Fruit fly (Drosophila melanogaster) whole organism, embryonic: ENCODE results near the gene Cand1.
A peak's percentile ranks its signal among the peaks of the same experiment; 100 is the strongest.

Experiments used
- Bgb ChIP-seq: fragments of 200-800 bp; sonication (Bioruptor generic); IDR thresholded peaks from 2 replicates; pipeline ENCODE4 v1.3.6; 2022; ENCODE audit warnings: missing biosample characterization, missing genetic modification characterization; ENCODE audit not compliant: partially characterized antibody
- CG10267 ChIP-seq: fragments of 200-800 bp; sonication (Bioruptor generic); optimal IDR thresholded peaks from 2 replicates; lab custom pipeline; 2018; ENCODE audit warnings: missing biosample characterization, mild to moderate bottlenecking, missing genetic modification characterization, moderate library complexity
- CG11560 ChIP-seq: fragments of 200-800 bp; sonication (Bioruptor generic); IDR thresholded peaks from 3 replicates; pipeline ENCODE4 v1.3.6; 2022; ENCODE audit warnings: missing biosample characterization, missing genetic modification characterization
- CG11723 ChIP-seq: fragments of 200-800 bp; sonication (Bioruptor generic); optimal IDR thresholded peaks from 2 replicates; lab custom pipeline; 2017; ENCODE audit warnings: missing biosample characterization, mild to moderate bottlenecking, missing genetic modification characterization
- CG12659 ChIP-seq: fragments of 200-800 bp; sonication (Bioruptor generic); optimal IDR thresholded peaks from 3 replicates; lab custom pipeline; 2017; ENCODE audit warnings: mild to moderate bottlenecking, missing biosample characterization, missing genetic modification reagents, missing genetic modification characterization
- CG14710 ChIP-seq: fragments of 200-800 bp; sonication (Bioruptor generic); optimal IDR thresholded peaks from 3 replicates; lab custom pipeline; 2019; ENCODE audit warnings: missing biosample characterization, mild to moderate bottlenecking, missing genetic modification characterization, moderate library complexity
- CG15269 ChIP-seq: fragments of 200-800 bp; sonication (Bioruptor generic); optimal IDR thresholded peaks from 2 replicates; lab custom pipeline; 2018; ENCODE audit warnings: missing biosample characterization, mild to moderate bottlenecking, missing genetic modification characterization, moderate library complexity
- CG15696 ChIP-seq: fragments of 200-800 bp; sonication (Bioruptor generic); optimal IDR thresholded peaks from 2 replicates; lab custom pipeline; 2019; ENCODE audit warnings: missing biosample characterization, mild to moderate bottlenecking, missing genetic modification characterization, moderate library complexity
- CG1603 ChIP-seq: fragments of 200-800 bp; sonication (Bioruptor generic); optimal IDR thresholded peaks from 2 replicates; lab custom pipeline; 2019; ENCODE audit warnings: missing biosample characterization, mild to moderate bottlenecking, missing genetic modification characterization, moderate library complexity
- CG16813 ChIP-seq: fragments of 200-800 bp; sonication (Bioruptor generic); IDR thresholded peaks from 3 replicates; pipeline ENCODE4 v1.3.6; 2022; ENCODE audit warnings: missing biosample characterization, missing genetic modification characterization; ENCODE audit not compliant: partially characterized antibody
- CG17802 ChIP-seq: fragments of 200-800 bp; sonication (Bioruptor generic); optimal IDR thresholded peaks from 2 replicates; lab custom pipeline; 2018; ENCODE audit warnings: missing biosample characterization, mild to moderate bottlenecking, missing genetic modification characterization, moderate library complexity
- CG18011 ChIP-seq: fragments of 200-800 bp; sonication (Bioruptor generic); optimal IDR thresholded peaks from 2 replicates; lab custom pipeline; 2017; ENCODE audit warnings: missing biosample characterization, missing genetic modification characterization, mild to moderate bottlenecking, moderate library complexity, missing genotype
- CG2712 ChIP-seq: fragments of 200-800 bp; optimal IDR thresholded peaks from 3 replicates; lab custom pipeline; 2019; ENCODE audit warnings: missing biosample characterization, mild to moderate bottlenecking, missing genetic modification characterization, moderate library complexity
- CG3163 ChIP-seq: fragments of 200-800 bp; sonication (Bioruptor generic); optimal IDR thresholded peaks from 3 replicates; lab custom pipeline; 2016; ENCODE audit warnings: missing biosample characterization, missing genetic modification characterization
- CG3847 ChIP-seq: fragments of 200-800 bp; sonication (Bioruptor generic); IDR thresholded peaks from 2 replicates; pipeline ENCODE4 v1.3.6; 2022; ENCODE audit warnings: missing biosample characterization, missing genetic modification characterization
- CG43689 ChIP-seq: fragments of 200-800 bp; sonication (Bioruptor generic); IDR thresholded peaks from 2 replicates; pipeline ENCODE4 v1.3.6; 2022; ENCODE audit warnings: missing biosample characterization, missing genetic modification characterization
- CG4820 ChIP-seq: fragments of 200-800 bp; sonication (Bioruptor generic); optimal IDR thresholded peaks from 3 replicates; lab custom pipeline; 2016; ENCODE audit warnings: missing biosample characterization, missing genetic modification characterization
- CG5953 ChIP-seq: fragments of 200-800 bp; sonication (Bioruptor generic); IDR thresholded peaks from 2 replicates; pipeline ENCODE4 v1.3.6; 2022; ENCODE audit warnings: missing biosample characterization, missing genetic modification characterization
- Doc3 ChIP-seq: fragments of 200-800 bp; sonication (Bioruptor generic); IDR thresholded peaks from 3 replicates; pipeline ENCODE4 v1.3.6; 2022; ENCODE audit warnings: missing biosample characterization, missing genetic modification characterization; ENCODE audit not compliant: partially characterized antibody
- HmgZ ChIP-seq: fragments of 200-800 bp; sonication (Bioruptor generic); optimal IDR thresholded peaks from 2 replicates; lab custom pipeline; 2018; ENCODE audit warnings: missing biosample characterization, mild to moderate bottlenecking, missing genetic modification characterization
- MESR4 ChIP-seq: fragments of 200-800 bp; sonication (Bioruptor generic); optimal IDR thresholded peaks from 2 replicates; lab custom pipeline; 2018; ENCODE audit warnings: missing biosample characterization, mild to moderate bottlenecking, missing genetic modification characterization, moderate library complexity
- NC2α ChIP-seq: fragments of 200-800 bp; sonication (Bioruptor generic); optimal IDR thresholded peaks from 2 replicates; lab custom pipeline; 2016; ENCODE audit warnings: missing biosample characterization, missing genetic modification characterization
- Optix ChIP-seq: fragments of 200-800 bp; sonication (Bioruptor generic); IDR thresholded peaks from 3 replicates; pipeline ENCODE4 v1.3.6; 2022; ENCODE audit warnings: missing biosample characterization, missing genetic modification characterization
- PHDP ChIP-seq: fragments of 200-800 bp; sonication (Bioruptor generic); optimal IDR thresholded peaks from 3 replicates; lab custom pipeline; 2018; ENCODE audit warnings: missing biosample characterization, mild to moderate bottlenecking, missing genetic modification characterization, moderate library complexity
- Scr ChIP-seq: fragments of 200-800 bp; sonication (Bioruptor generic); IDR thresholded peaks from 2 replicates; pipeline ENCODE4 v1.3.6; 2022; ENCODE audit warnings: missing biosample characterization, missing genetic modification characterization; ENCODE audit not compliant: partially characterized antibody
- Sry-β ChIP-seq: fragments of 200-800 bp; sonication (Bioruptor generic); optimal IDR thresholded peaks from 2 replicates; lab custom pipeline; 2018; ENCODE audit warnings: missing biosample characterization, mild to moderate bottlenecking, missing genetic modification characterization, moderate library complexity
- Sry-δ ChIP-seq: fragments of 200-800 bp; sonication (Bioruptor generic); optimal IDR thresholded peaks from 2 replicates; lab custom pipeline; 2016; ENCODE audit warnings: missing biosample characterization, missing genetic modification characterization
- bbx ChIP-seq: fragments of 200-800 bp; sonication (Bioruptor generic); IDR thresholded peaks from 2 replicates; pipeline ENCODE4 v1.3.6; 2022; ENCODE audit warnings: missing biosample characterization, missing genetic modification characterization; ENCODE audit not compliant: partially characterized antibody
- bcd ChIP-seq: fragments of 200-800 bp; sonication (Bioruptor generic); optimal IDR thresholded peaks from 2 replicates; lab custom pipeline; 2017; ENCODE audit warnings: missing biosample characterization, mild to moderate bottlenecking, missing genetic modification characterization
- eve ChIP-seq, 2 experiments: fragments of >200 bp; optimal IDR thresholded peaks; 2 replicates each; lab custom pipeline; 2017; ENCODE audit warnings: missing biosample characterization in 2 of 2, missing genetic modification characterization in 2 of 2
- grn ChIP-seq: fragments of 200-800 bp; sonication (Bioruptor generic); optimal IDR thresholded peaks from 3 replicates; lab custom pipeline; 2017; ENCODE audit warnings: missing biosample characterization, missing genetic modification characterization
- gsb ChIP-seq: fragments of 200-800 bp; sonication (Bioruptor generic); IDR thresholded peaks from 2 replicates; pipeline ENCODE4 v1.3.6; 2022; ENCODE audit warnings: missing biosample characterization, missing genetic modification characterization
- hb ChIP-seq: fragments of 200-800 bp; sonication (Bioruptor generic); IDR thresholded peaks from 3 replicates; pipeline ENCODE4 v1.3.6; 2022; ENCODE audit warnings: missing biosample characterization, missing genetic modification characterization; ENCODE audit not compliant: partially characterized antibody
- insv ChIP-seq, 2 experiments: fragments of 200-800 bp; sonication (Bioruptor generic); optimal IDR thresholded peaks; 3 replicates each; lab custom pipeline; 2016 to 2018; ENCODE audit warnings: missing biosample characterization in 2 of 2, missing genetic modification characterization in 2 of 2
- maf-S ChIP-seq: fragments of 200-800 bp; sonication (Bioruptor generic); optimal IDR thresholded peaks from 2 replicates; lab custom pipeline; 2016; ENCODE audit warnings: missing biosample characterization, missing genetic modification characterization
- mam ChIP-seq: fragments of 200-800 bp; sonication (Bioruptor generic); optimal IDR thresholded peaks from 3 replicates; lab custom pipeline; 2016; ENCODE audit warnings: missing biosample characterization, missing genetic modification characterization
- nerfin-1 ChIP-seq: fragments of 200-800 bp; sonication (Bioruptor generic); optimal IDR thresholded peaks from 3 replicates; lab custom pipeline; 2019; ENCODE audit warnings: missing biosample characterization, mild to moderate bottlenecking, missing genetic modification characterization, moderate library complexity
- pzg ChIP-seq: fragments of 200-800 bp; sonication (Bioruptor generic); optimal IDR thresholded peaks from 3 replicates; lab custom pipeline; 2018; ENCODE audit warnings: missing biosample characterization, mild to moderate bottlenecking, missing genetic modification characterization, moderate library complexity
- salm ChIP-seq: fragments of 200-800 bp; sonication (Bioruptor generic); optimal IDR thresholded peaks from 2 replicates; lab custom pipeline; 2018; ENCODE audit warnings: missing biosample characterization, mild to moderate bottlenecking, missing genetic modification characterization
- schlank ChIP-seq: fragments of 200-800 bp; sonication (Bioruptor generic); optimal IDR thresholded peaks from 2 replicates; lab custom pipeline; 2018; ENCODE audit warnings: missing biosample characterization, mild to moderate bottlenecking, missing genetic modification characterization
- sens ChIP-seq: fragments of 200-800 bp; sonication (Bioruptor generic); peaks from one replicate; lab custom pipeline; 2016; ENCODE audit warnings: missing biosample characterization, missing genetic modification characterization
- sna ChIP-seq: fragments of 200-800 bp; sonication (Bioruptor generic); IDR thresholded peaks from 2 replicates; pipeline ENCODE4 v1.3.6; 2022; ENCODE audit warnings: missing biosample characterization, missing genetic modification characterization; ENCODE audit not compliant: partially characterized antibody
- tap ChIP-seq: fragments of 200-800 bp; optimal IDR thresholded peaks from 3 replicates; lab custom pipeline; 2019; ENCODE audit warnings: missing biosample characterization, mild to moderate bottlenecking, missing genetic modification characterization, moderate library complexity
- unc-4 ChIP-seq: fragments of 200-800 bp; sonication (Bioruptor generic); IDR thresholded peaks from 2 replicates; pipeline ENCODE4 v1.3.6; 2022; ENCODE audit warnings: missing biosample characterization, missing genetic modification characterization; ENCODE audit not compliant: partially characterized antibody
- vvl ChIP-seq: fragments of 200-800 bp; sonication (Bioruptor generic); IDR thresholded peaks from 2 replicates; pipeline ENCODE4 v1.3.6; 2022; ENCODE audit warnings: missing biosample characterization, missing genetic modification characterization

Gene Cand1

DNA sequence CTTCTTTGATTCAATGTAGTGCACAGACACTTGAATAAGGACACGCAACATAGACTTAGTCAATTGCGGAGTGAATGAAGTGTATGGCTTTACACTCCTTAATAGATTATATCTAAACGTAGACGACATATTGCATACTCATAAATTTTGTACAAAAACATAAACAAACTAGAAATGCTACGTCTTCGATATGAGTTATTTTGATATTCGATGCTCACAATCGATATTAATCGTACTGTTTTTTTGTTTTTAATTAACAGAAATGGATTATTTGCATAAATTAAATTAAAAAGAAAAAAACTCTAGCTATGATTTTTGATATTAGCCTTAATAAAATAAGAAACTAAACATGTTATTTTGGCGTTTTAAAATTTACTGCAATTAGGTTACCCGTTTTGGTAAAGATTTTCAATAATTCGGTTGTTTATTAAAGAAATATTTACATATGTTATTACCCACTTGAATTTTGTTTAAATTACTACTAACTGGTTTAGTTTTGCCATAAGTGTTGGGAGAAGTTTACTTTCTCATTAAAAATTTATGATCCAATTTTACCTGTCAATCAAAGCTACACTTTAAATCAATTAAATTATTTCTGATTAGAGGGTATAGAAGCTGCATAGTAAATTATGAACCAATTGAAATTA is 42.6 kb upstream of the Cand1 start, which contains the start of the genes CG17768, LSm-4 and Ir31a (continued):
- TF ChIP-seq Sry-β (GFP tag; lab: Kevin White, UChicago) (no peak), tap (tag; lab: Kevin White, UChicago) (no peak), CG16813 (GFP tag; lab: Robert Waterston, UW) (peak; percentile 72), grn (GFP tag; lab: Kevin White, UChicago) (no peak), CG12659 (GFP tag; lab: Kevin White, UChicago) (peak; percentile 25), CG3163 (GFP tag; lab: Kevin White, UChicago) (no peak), CG11560 (tag; lab: Robert Waterston, UW) (no peak), maf-S (no peak), MESR4 (GFP tag; lab: Kevin White, UChicago) (peak; percentile 42), Scr (GFP tag; lab: Robert Waterston, UW) (peak; percentile 87), hb (GFP tag; lab: Robert Waterston, UW) (peak; percentile 68), schlank (tag; lab: Kevin White, UChicago) (no peak)
- TF ChIP-seq, all 482 proteins: peak for 46

DNA sequence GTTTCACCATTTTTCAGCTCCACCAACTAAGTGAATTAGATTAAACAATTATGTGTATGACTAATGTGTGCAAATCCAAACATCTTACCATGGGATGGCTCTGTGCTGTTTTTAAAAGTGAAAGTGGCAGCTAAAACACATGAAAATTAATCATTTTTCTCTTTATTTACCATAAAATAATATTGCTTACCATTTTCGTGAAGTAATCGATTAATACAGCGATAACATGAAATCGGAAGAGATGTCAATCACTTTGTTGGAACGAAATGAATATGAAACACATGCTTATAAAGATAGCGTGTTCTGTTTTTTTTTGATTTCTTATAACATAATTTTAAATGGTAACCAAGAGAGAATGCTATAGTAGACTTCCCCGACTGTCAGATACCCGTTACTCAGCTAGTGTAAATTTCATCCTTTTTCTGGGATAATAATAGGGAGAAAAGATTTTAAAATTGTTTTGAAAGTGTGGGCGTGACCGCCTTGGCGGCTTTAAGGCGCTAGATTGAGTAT is 41.4 kb upstream of the Cand1 start:
- TF ChIP-seq MESR4 (GFP tag; lab: Kevin White, UChicago): peak; percentile 54
- TF ChIP-seq salm (tag; lab: Kevin White, UChicago): no peak
- no peak for TF ChIP-seq CG3847 (GFP tag; lab: Robert Waterston, UW)
- TF ChIP-seq CG5953 (GFP tag; lab: Robert Waterston, UW): no peak
- TF ChIP-seq gsb (GFP tag; lab: Robert Waterston, UW): no peak
- peak; percentile 56; the same call in 1 of the 2 replicates for TF ChIP-seq unc-4 (GFP tag; lab: Robert Waterston, UW)
- peak; percentile 33 for TF ChIP-seq pzg (GFP tag; lab: Kevin White, UChicago)
- TF ChIP-seq Optix (GFP tag; lab: Robert Waterston, UW): no peak
- peak; percentile 16 for TF ChIP-seq CG2712 (tag; lab: Kevin White, UChicago)
- 0 out of 3 replicates have a peak, but pooled peaks have one; percentile 38 for TF ChIP-seq Doc3 (GFP tag; lab: Robert Waterston, UW)
- no peak for TF ChIP-seq CG15269 (tag; lab: Kevin White, UChicago)
- TF ChIP-seq CG18011 (GFP tag; lab: Kevin White, UChicago): no peak
- TF ChIP-seq mam (GFP tag; lab: Kevin White, UChicago): peak; percentile 25
- peak; percentile 91 for TF ChIP-seq sens
- no peak for TF ChIP-seq insv (GFP tag; optimal IDR thresholded peaks at IDR 0.05; lab: Kevin White, UChicago)
- 0 out of 2 replicates have a peak, but pooled peaks have one; percentile 9 for TF ChIP-seq bbx (GFP tag; lab: Robert Waterston, UW)
- TF ChIP-seq CG17802 (tag; lab: Kevin White, UChicago): peak; percentile 25
- TF ChIP-seq Sry-β (GFP tag; lab: Kevin White, UChicago): peak; percentile 54
- TF ChIP-seq bcd (GFP tag; lab: Kevin White, UChicago): no peak
- TF ChIP-seq Bgb: no peak
- TF ChIP-seq CG14710 (tag; lab: Kevin White, UChicago): peak; percentile 1
- no peak for TF ChIP-seq vvl (GFP tag; lab: Robert Waterston, UW)
- TF ChIP-seq HmgZ (tag; lab: Kevin White, UChicago): peak; percentile 3
- TF ChIP-seq CG11723 (GFP tag; lab: Kevin White, UChicago): peak; percentile 49
- TF ChIP-seq NC2α (GFP tag; lab: Kevin White, UChicago): no peak
- peak in 1 of 2 experiments; percentile 61 for TF ChIP-seq eve (GFP tag; optimal IDR thresholded peaks at IDR 0.05; lab: Kevin White, UChicago)
- no peak for TF ChIP-seq nerfin-1 (tag; lab: Kevin White, UChicago)
- TF ChIP-seq CG15696: no peak
- peak; percentile 52 for TF ChIP-seq Sry-δ (GFP tag; lab: Kevin White, UChicago)
- TF ChIP-seq CG43689 (GFP tag; lab: Robert Waterston, UW): no peak
- TF ChIP-seq PHDP (tag; lab: Kevin White, UChicago): no peak
- TF ChIP-seq CG1603 (tag; lab: Kevin White, UChicago): peak; percentile 91
- TF ChIP-seq CG4820 (GFP tag; lab: Kevin White, UChicago): no peak
- TF ChIP-seq CG12659 (GFP tag; lab: Kevin White, UChicago): peak; percentile 57
- peak; percentile 58; the same call in 1 of the 2 replicates for TF ChIP-seq sna (GFP tag; lab: Robert Waterston, UW)
- TF ChIP-seq CG10267 (tag; lab: Kevin White, UChicago): peak; percentile 15
